In genomic region chr3L:23340070-23340469, dm6 we compare ENCODE assay signal across 2 fruit fly cellular contexts.
TF ChIP-seq lines count a peak whose summit lies in the region.

No protein-coding gene starts in this region.

- TF ChIP-seq CTCF in whole organism, embryonic (GFP tag; optimal IDR thresholded peaks at IDR 0.05; lab: Kevin White, UChicago), result no peak

TF ChIP-seq in whole organism, embryonic, 481 proteins besides CTCF, POLR2A, EP300 and RAD21:
- no peak for TF ChIP-seq lov (optimal IDR thresholded peaks at IDR 0.05; lab: Kevin White, UChicago)
- TF ChIP-seq lov (GFP tag; IDR thresholded peaks at IDR 0.05; lab: Robert Waterston, UW), result no peak
- peak; percentile 22; the same call in 1 of the 2 replicates for TF ChIP-seq inv (GFP tag; IDR thresholded peaks at IDR 0.05; lab: Robert Waterston, UW; ENCODE audit: partially characterized antibody)
- no peak for TF ChIP-seq MBD-R2 (GFP tag; IDR thresholded peaks at IDR 0.05; lab: Robert Waterston, UW)
- TF ChIP-seq CG10543 (GFP tag; optimal IDR thresholded peaks at IDR 0.05; lab: Kevin White, UChicago), result no peak
- TF ChIP-seq HLH4C (GFP tag; IDR thresholded peaks at IDR 0.05; lab: Robert Waterston, UW; ENCODE audit: partially characterized antibody), result peak; percentile 63
- 0 out of 3 replicates have a peak, but pooled peaks have one; percentile 56 for TF ChIP-seq CG7963 (GFP tag; IDR thresholded peaks at IDR 0.05; lab: Robert Waterston, UW; ENCODE audit: partially characterized antibody)
- TF ChIP-seq ap (GFP tag; IDR thresholded peaks at IDR 0.05; lab: Robert Waterston, UW), result no peak
- TF ChIP-seq nerfin-2 (GFP tag; IDR thresholded peaks at IDR 0.05; lab: Robert Waterston, UW; ENCODE audit: partially characterized antibody), result peak; percentile 70
- TF ChIP-seq CG6791 (GFP tag; IDR thresholded peaks at IDR 0.05; lab: Robert Waterston, UW; ENCODE audit: partially characterized antibody), result peak; percentile 73; the same call in 2 of the 3 replicates
- TF ChIP-seq CG14860 (GFP tag; IDR thresholded peaks at IDR 0.05; lab: Robert Waterston, UW; ENCODE audit: partially characterized antibody), result peak; percentile 55; the same call in 2 of the 3 replicates
- TF ChIP-seq vnd (GFP tag; IDR thresholded peaks at IDR 0.05; lab: Robert Waterston, UW; ENCODE audit: partially characterized antibody), result peak; percentile 38; the same call in 1 of the 3 replicates
- no peak for TF ChIP-seq sens-2 (GFP tag; IDR thresholded peaks at IDR 0.05; lab: Robert Waterston, UW)
- TF ChIP-seq amos (GFP tag; IDR thresholded peaks at IDR 0.05; lab: Robert Waterston, UW; ENCODE audit: partially characterized antibody), result 0 out of 2 replicates have a peak, but pooled peaks have one; percentile 11
- no peak for TF ChIP-seq CG6175 (GFP tag; IDR thresholded peaks at IDR 0.05; lab: Robert Waterston, UW)
- TF ChIP-seq mld (GFP tag; IDR thresholded peaks at IDR 0.05; lab: Robert Waterston, UW; ENCODE audit: partially characterized antibody), result peak; percentile 15; the same call in 1 of the 3 replicates
- TF ChIP-seq gro (GFP tag; optimal IDR thresholded peaks at IDR 0.05; lab: Kevin White, UChicago), result no peak
- TF ChIP-seq hb (GFP tag; IDR thresholded peaks at IDR 0.05; lab: Robert Waterston, UW; ENCODE audit: partially characterized antibody), result 0 out of 3 replicates have a peak, but pooled peaks have one; percentile 61
- TF ChIP-seq CG16813 (GFP tag; IDR thresholded peaks at IDR 0.05; lab: Robert Waterston, UW; ENCODE audit: partially characterized antibody), result peak; percentile 76

TF ChIP-seq in whole organism, wandering third instar larva, 38 proteins besides CTCF, POLR2A, EP300 and RAD21:
- no peak for TF ChIP-seq Dif (GFP tag; optimal IDR thresholded peaks at IDR 0.05; lab: Kevin White, UChicago; ENCODE audit: partially characterized antibody)
- no peak for TF ChIP-seq Hr78 (GFP tag; optimal IDR thresholded peaks at IDR 0.05; lab: Kevin White, UChicago)
- no peak for TF ChIP-seq Hnf4 (GFP tag; optimal IDR thresholded peaks at IDR 0.05; lab: Kevin White, UChicago)
- peak; percentile 21 for TF ChIP-seq Dfd (GFP tag; optimal IDR thresholded peaks at IDR 0.05; lab: Kevin White, UChicago)
- no peak for TF ChIP-seq CG9705 (GFP tag; optimal IDR thresholded peaks at IDR 0.05; lab: Kevin White, UChicago)
- no peak for TF ChIP-seq usp (GFP tag; optimal IDR thresholded peaks at IDR 0.05; lab: Kevin White, UChicago)
- TF ChIP-seq brk (GFP tag; optimal IDR thresholded peaks at IDR 0.05; lab: Kevin White, UChicago), result no peak

Comparison
In these comparisons a context has a peak if more than half of its experiments do, and no peak if none do; other contexts are left out.
1. Of the 10 proteins assayed by ChIP-seq in both whole organism, embryonic and whole organism, wandering third instar larva: peak only in whole organism, embryonic: none; only in whole organism, wandering third instar larva: Dfd; in both: none; in neither: 9.